Worm (Caenorhabditis elegans): ENCODE data around the gene pho-12.

The pho-12 gene

ce11 chrII:5093945-5094344 is 33.3 kb upstream of the pho-12 start, which contains the start of gene C04G6.13:
Gene C04G6.13 (plus strand): TSS chrII:5094245.
- TF ChIP-seq xbp-1 (tag; optimal IDR thresholded peaks at IDR 0.05), result no peak
- TF ChIP-seq rnt-1 (tag; optimal IDR thresholded peaks at IDR 0.05), result no peak
- no peak for TF ChIP-seq hlh-17 (GFP tag; optimal IDR thresholded peaks at IDR 0.05; ENCODE audit: borderline replicate concordance)
- TF ChIP-seq ces-1 (GFP tag; optimal IDR thresholded peaks at IDR 0.05), result no peak
- TF ChIP-seq hlh-4 (tag; optimal IDR thresholded peaks at IDR 0.05), result no peak
- TF ChIP-seq isw-1 (GFP tag; IDR thresholded peaks at IDR 0.05), result no peak
- no peak for TF ChIP-seq unc-30 (tag; optimal IDR thresholded peaks at IDR 0.05)
- TF ChIP-seq fkh-10 (GFP tag; optimal IDR thresholded peaks at IDR 0.05), result no peak
- TF ChIP-seq nhr-12 (tag; optimal IDR thresholded peaks at IDR 0.05), result no peak

- TF ChIP-seq nhr-76 (tag; optimal IDR thresholded peaks at IDR 0.05) (no peak), nhr-84 (tag; optimal IDR thresholded peaks at IDR 0.05) (no peak), nhr-85 (tag) (peak; percentile 67), lin-13 (GFP tag; optimal IDR thresholded peaks at IDR 0.05) (no peak), fkh-8 (tag; optimal IDR thresholded peaks at IDR 0.05) (peak; percentile 41), zag-1 (tag; optimal IDR thresholded peaks at IDR 0.05) (no peak), nhr-47 (tag; optimal IDR thresholded peaks at IDR 0.05) (peak; percentile 45), pax-3 (tag; optimal IDR thresholded peaks at IDR 0.05) (no peak), aly-2 (tag; optimal IDR thresholded peaks at IDR 0.05) (no peak), Y116A8C.19 (tag; optimal IDR thresholded peaks at IDR 0.05; ENCODE audit: borderline replicate concordance) (no peak), unc-130 (tag; optimal IDR thresholded peaks at IDR 0.05) (peak; percentile 29), snu-23 (GFP tag; optimal IDR thresholded peaks at IDR 0.05) (peak; percentile 73), isw-1 (GFP tag; IDR thresholded peaks at IDR 0.05) (no peak; the same call in 1 of the 2 replicates), lin-35 (GFP tag; optimal IDR thresholded peaks at IDR 0.05) (peak; percentile 37 to 45), lin-15B (tag; optimal IDR thresholded peaks at IDR 0.05) (no peak), blmp-1 (tag; optimal IDR thresholded peaks at IDR 0.05) (peak; percentile 69), nhr-237 (tag; optimal IDR thresholded peaks at IDR 0.05) (no peak), alr-1 (tag; optimal IDR thresholded peaks at IDR 0.05; ENCODE audit: borderline replicate concordance) (no peak), pqm-1 (tag; optimal IDR thresholded peaks at IDR 0.05) (no peak), efl-1 (optimal IDR thresholded peaks at IDR 0.05) (peak; percentile 52 to 65), efl-1 (GFP tag; optimal IDR thresholded peaks at IDR 0.05 in 1 of 2) (peak; percentile 31 to 94), unc-86 (tag; optimal IDR thresholded peaks at IDR 0.05) (peak; percentile 16), nhr-12 (tag; optimal IDR thresholded peaks at IDR 0.05) (no peak), nhr-19 (GFP tag; conservative IDR thresholded peaks at IDR 0.05) (no peak; the same call in none of the 2 replicates), mab-9 (GFP tag; IDR thresholded peaks at IDR 0.05) (no peak), nhr-90 (tag; optimal IDR thresholded peaks at IDR 0.05; ENCODE audit: poor library complexity) (no peak), nhr-20 (tag; optimal IDR thresholded peaks at IDR 0.05) (peak; percentile 74), nhr-71 (tag; optimal IDR thresholded peaks at IDR 0.05) (peak; percentile 72), jun-1 (tag; optimal IDR thresholded peaks at IDR 0.05) (no peak), tbx-2 (tag; optimal IDR thresholded peaks at IDR 0.05) (peak; percentile 65), snpc-4 (tag; optimal IDR thresholded peaks at IDR 0.05) (peak; percentile 29), F16B12.6 (tag; optimal IDR thresholded peaks at IDR 0.05) (peak; percentile 24), mep-1 (tag; optimal IDR thresholded peaks at IDR 0.05) (peak; percentile 53), dsc-1 (tag; optimal IDR thresholded peaks at IDR 0.05) (peak; percentile 18), xbp-1 (tag; optimal IDR thresholded peaks at IDR 0.05) (peak; percentile 11), unc-30 (tag; optimal IDR thresholded peaks at IDR 0.05) (no peak), ceh-88 (GFP tag; IDR thresholded peaks at IDR 0.05) (no peak), mdl-1 (tag; optimal IDR thresholded peaks at IDR 0.05) (peak in 1 of 2 experiments; percentile 74), ceh-82 (tag; optimal IDR thresholded peaks at IDR 0.05) (peak in 2 of 3 experiments; percentile 16 to 45), aha-1 (tag; optimal IDR thresholded peaks at IDR 0.05) (no peak), sptf-1 (tag; optimal IDR thresholded peaks at IDR 0.05) (no peak), hlh-17 (GFP tag; optimal IDR thresholded peaks at IDR 0.05; ENCODE audit: borderline replicate concordance) (no peak), zip-4 (GFP tag; optimal IDR thresholded peaks at IDR 0.05) (no peak), sup-37 (GFP tag; optimal IDR thresholded peaks at IDR 0.05) (no peak), ces-1 (GFP tag; optimal IDR thresholded peaks at IDR 0.05) (no peak), tlp-1 (tag; optimal IDR thresholded peaks at IDR 0.05) (no peak)
Measured at ce11 chrII:5092362-5093281, 32.0 kb upstream of the pho-12 start, which contains the start of gene C04G6.2. Gene C04G6.2 (plus strand): TSS chrII:5093231.

Measured in whole organism, L1 larva.